Fruit fly (Drosophila melanogaster): Measurements from ENCODE around the gene 5-HT2B.

The 5-HT2B gene

dm6 chr3R:8654666-8655065 lies 76.7 kb downstream of the 5-HT2B start, which contains the start of gene CG42489:
Gene CG42489, minus strand, starts transcription at chr3R:8654766.
- TF ChIP-seq CG32264 (GFP tag; optimal IDR thresholded peaks at IDR 0.05), result no peak
- no peak for TF ChIP-seq tai (GFP tag; optimal IDR thresholded peaks at IDR 0.05)
- no peak for TF ChIP-seq Sp1 (GFP tag; optimal IDR thresholded peaks at IDR 0.05)
- no peak for TF ChIP-seq Dfd (GFP tag; optimal IDR thresholded peaks at IDR 0.05)
- no peak for TF ChIP-seq Jra (GFP tag; optimal IDR thresholded peaks at IDR 0.05)
- no peak for TF ChIP-seq sv (GFP tag; optimal IDR thresholded peaks at IDR 0.05)
- TF ChIP-seq brk (GFP tag; optimal IDR thresholded peaks at IDR 0.05), result no peak
- no peak for TF ChIP-seq ey (GFP tag; optimal IDR thresholded peaks at IDR 0.05)
- TF ChIP-seq dmrt93B (GFP tag; optimal IDR thresholded peaks at IDR 0.05), result no peak
- TF ChIP-seq CrebA (GFP tag; optimal IDR thresholded peaks at IDR 0.05; ENCODE audit: borderline replicate concordance), result no peak
- no peak for TF ChIP-seq Hr78 (GFP tag; optimal IDR thresholded peaks at IDR 0.05)

- TF ChIP-seq fru (GFP tag; optimal IDR thresholded peaks at IDR 0.05) (no peak), Sp1 (GFP tag; optimal IDR thresholded peaks at IDR 0.05) (no peak), ey (GFP tag; optimal IDR thresholded peaks at IDR 0.05) (no peak), rgr (GFP tag; optimal IDR thresholded peaks at IDR 0.05) (no peak), Dif (GFP tag; optimal IDR thresholded peaks at IDR 0.05; ENCODE audit: partially characterized antibody) (no peak), sage (GFP tag; optimal IDR thresholded peaks at IDR 0.05) (no peak), brk (GFP tag; optimal IDR thresholded peaks at IDR 0.05) (no peak), Abd-B (GFP tag; optimal IDR thresholded peaks at IDR 0.05) (no peak), dmrt93B (GFP tag; optimal IDR thresholded peaks at IDR 0.05) (no peak), Hr78 (GFP tag; optimal IDR thresholded peaks at IDR 0.05) (no peak), Myc (optimal IDR thresholded peaks at IDR 0.05) (no peak), N (GFP tag; optimal IDR thresholded peaks at IDR 0.05) (no peak), HLH106 (tag; optimal IDR thresholded peaks at IDR 0.05) (no peak), dsf (GFP tag; optimal IDR thresholded peaks at IDR 0.05; ENCODE audit: borderline replicate concordance) (no peak), psq (GFP tag; optimal IDR thresholded peaks at IDR 0.05) (no peak), dl (GFP tag; optimal IDR thresholded peaks at IDR 0.05; ENCODE audit: insufficient read depth in 1 of 2, partially characterized antibody in 2 of 2) (no peak)
Measured at dm6 chr3R:8658688-8659087, 80.7 kb downstream of the 5-HT2B start.

- TF ChIP-seq brk (GFP tag; optimal IDR thresholded peaks at IDR 0.05), result peak; percentile 56
- TF ChIP-seq dl (GFP tag; optimal IDR thresholded peaks at IDR 0.05; ENCODE audit: insufficient read depth in 1 of 2, partially characterized antibody in 2 of 2), result peak in 1 of 2 experiments; percentile 12
- TF ChIP-seq dsf (GFP tag; optimal IDR thresholded peaks at IDR 0.05; ENCODE audit: borderline replicate concordance), result no peak
- TF ChIP-seq br (GFP tag; optimal IDR thresholded peaks at IDR 0.05), result peak; percentile 58
- TF ChIP-seq woc (GFP tag; optimal IDR thresholded peaks at IDR 0.05), result peak; percentile 66
- TF ChIP-seq Mio (GFP tag; optimal IDR thresholded peaks at IDR 0.05), result no peak
- no peak for TF ChIP-seq Abd-B (GFP tag; optimal IDR thresholded peaks at IDR 0.05)
- peak; percentile 63 for TF ChIP-seq Sp1 (GFP tag; optimal IDR thresholded peaks at IDR 0.05)
- TF ChIP-seq Rel (GFP tag; optimal IDR thresholded peaks at IDR 0.05), result peak; percentile 46
- TF ChIP-seq Rel (tag; optimal IDR thresholded peaks at IDR 0.05), result peak; percentile 54
- peak; percentile 65 for TF ChIP-seq ey (GFP tag; optimal IDR thresholded peaks at IDR 0.05)
- peak; percentile 46 for TF ChIP-seq CG9705 (GFP tag; optimal IDR thresholded peaks at IDR 0.05)
- TF ChIP-seq OdsH (GFP tag; optimal IDR thresholded peaks at IDR 0.05), result peak; percentile 48
- TF ChIP-seq psq (GFP tag; optimal IDR thresholded peaks at IDR 0.05), result peak; percentile 54
- TF ChIP-seq rgr (GFP tag; optimal IDR thresholded peaks at IDR 0.05), result peak; percentile 60
- peak; percentile 36 for TF ChIP-seq Jra (GFP tag; optimal IDR thresholded peaks at IDR 0.05)
- TF ChIP-seq h (GFP tag; optimal IDR thresholded peaks at IDR 0.05), result peak; percentile 74
- no peak for TF ChIP-seq pan (optimal IDR thresholded peaks at IDR 0.05)
- no peak for TF ChIP-seq Dif (GFP tag; optimal IDR thresholded peaks at IDR 0.05; ENCODE audit: partially characterized antibody)
- peak; percentile 54 for TF ChIP-seq Hnf4 (GFP tag; optimal IDR thresholded peaks at IDR 0.05)
- no peak for TF ChIP-seq jim (GFP tag; optimal IDR thresholded peaks at IDR 0.05)
- TF ChIP-seq foxo (GFP tag; optimal IDR thresholded peaks at IDR 0.05), result peak in 1 of 2 experiments; percentile 70
- TF ChIP-seq Hr83 (GFP tag; optimal IDR thresholded peaks at IDR 0.05; ENCODE audit: poor library complexity, severe bottlenecking), result peak; percentile 75
- TF ChIP-seq dmrt93B (GFP tag; optimal IDR thresholded peaks at IDR 0.05), result peak; percentile 13
- TF ChIP-seq N (GFP tag; optimal IDR thresholded peaks at IDR 0.05), result peak; percentile 60
- no peak for TF ChIP-seq CG32264 (GFP tag; optimal IDR thresholded peaks at IDR 0.05)
- peak; percentile 36 for TF ChIP-seq fru (GFP tag; optimal IDR thresholded peaks at IDR 0.05)
- TF ChIP-seq HLH106 (tag; optimal IDR thresholded peaks at IDR 0.05), result peak; percentile 49
- TF ChIP-seq sv (GFP tag; optimal IDR thresholded peaks at IDR 0.05), result no peak
- no peak for TF ChIP-seq tai (GFP tag; optimal IDR thresholded peaks at IDR 0.05)
- no peak for TF ChIP-seq usp (GFP tag; optimal IDR thresholded peaks at IDR 0.05)
- no peak for TF ChIP-seq sage (GFP tag; optimal IDR thresholded peaks at IDR 0.05)
Measured at dm6 chr3R:8659200-8659897, 81.3 kb downstream of the 5-HT2B start.

Measured in whole organism, wandering third instar larva.